Fruit fly (Drosophila melanogaster): ENCODE data around the gene gammaSnap2.

- TF ChIP-seq CG13775 (GFP tag; optimal IDR thresholded peaks at IDR 0.05) (no peak), Ptx1 (GFP tag; IDR thresholded peaks at IDR 0.05) (no peak), CG1792 (GFP tag; optimal IDR thresholded peaks at IDR 0.05) (no peak), so (GFP tag; IDR thresholded peaks at IDR 0.05) (no peak), insv (GFP tag; optimal IDR thresholded peaks at IDR 0.05) (peak in 1 of 2 experiments; percentile 46), CG18476 (GFP tag; optimal IDR thresholded peaks at IDR 0.05) (no peak), E2f2 (GFP tag; IDR thresholded peaks at IDR 0.05) (no peak), CG3281 (GFP tag; optimal IDR thresholded peaks at IDR 0.05) (no peak), Chrac-16 (GFP tag; optimal IDR thresholded peaks at IDR 0.05) (no peak), CG2678 (tag; optimal IDR thresholded peaks at IDR 0.05) (no peak)
These were observed 9.9 kb downstream of the gammaSnap2 start for dm6 chr3R:10111150-10111814.

Measured in whole organism, embryonic.